Worm (Caenorhabditis elegans): ENCODE data around the gene unc-30.

DNA sequence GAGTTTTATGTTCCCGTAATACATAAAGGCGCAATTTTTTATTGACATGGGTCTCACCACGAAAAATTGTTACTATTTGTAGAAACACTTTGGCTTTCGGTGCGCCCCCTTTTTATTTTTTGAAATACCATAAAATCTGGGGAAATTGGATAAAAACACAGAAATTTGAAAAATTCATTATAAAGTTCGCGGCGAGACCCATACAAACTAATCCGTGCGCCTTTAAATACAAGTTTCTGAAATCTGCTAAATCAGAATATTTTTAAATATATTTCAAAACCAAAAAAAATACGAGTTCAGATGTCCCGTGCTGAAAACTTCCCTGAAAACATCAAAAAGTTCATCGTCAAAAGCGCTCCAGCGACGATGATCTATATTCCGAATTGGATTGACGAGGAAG, 11.4 kb upstream of the unc-30 start, which contains the start of gene B0564.2:
- TF ChIP-seq ceh-28 (tag; optimal IDR thresholded peaks at IDR 0.05) (no peak), pha-4 (tag; optimal IDR thresholded peaks at IDR 0.05) (no peak), R02D3.7 (tag; optimal IDR thresholded peaks at IDR 0.05) (no peak), unc-62 (GFP tag; optimal IDR thresholded peaks at IDR 0.05) (no peak), fkh-10 (GFP tag; optimal IDR thresholded peaks at IDR 0.05) (no peak), daf-12 (tag; optimal IDR thresholded peaks at IDR 0.05) (no peak), lsy-12 (tag; optimal IDR thresholded peaks at IDR 0.05) (no peak), nhr-237 (tag; optimal IDR thresholded peaks at IDR 0.05) (no peak), zag-1 (tag; optimal IDR thresholded peaks at IDR 0.05) (no peak), lin-39 (tag; optimal IDR thresholded peaks at IDR 0.05) (no peak), unc-39 (tag; optimal IDR thresholded peaks at IDR 0.05) (no peak), ceh-82 (tag; optimal IDR thresholded peaks at IDR 0.05) (no peak), lin-15B (tag; optimal IDR thresholded peaks at IDR 0.05) (no peak)

Data from whole organism, L3 larva.